Worm (Caenorhabditis elegans): Measurements from ENCODE around the gene M01D1.12.
"Not testable (repeated sequence)": the region's sequence is repeated elsewhere in the genome, so short reads cannot be mapped to it uniquely, and the experiment has no call there.

Gene M01D1.12

ce11 chrII:1026670-1027069 is at the start of gene M01D1.12:
TSS of gene M01D1.12 (plus strand) at chrII:1026970.
- no peak for TF ChIP-seq T22C8.4 (GFP tag; IDR thresholded peaks at IDR 0.05)
- TF ChIP-seq ztf-29 (GFP tag; IDR thresholded peaks at IDR 0.05) = no peak
- TF ChIP-seq med-1 (GFP tag; optimal IDR thresholded peaks at IDR 0.05; ENCODE audit: insufficient read depth) = no peak
- no peak for TF ChIP-seq klf-2 (GFP tag; conservative IDR thresholded peaks at IDR 0.05)
- TF ChIP-seq flt-1 (GFP tag; IDR thresholded peaks at IDR 0.05) = no peak
- no peak for TF ChIP-seq cog-1 (tag; optimal IDR thresholded peaks at IDR 0.05)
- no peak for TF ChIP-seq tab-1 (GFP tag; IDR thresholded peaks at IDR 0.05)
- no peak for TF ChIP-seq ref-1 (GFP tag; conservative IDR thresholded peaks at IDR 0.05)
- no peak for TF ChIP-seq ztf-23 (GFP tag; IDR thresholded peaks at IDR 0.05)

ce11 chrII:979135-979534 is 47.6 kb upstream of the M01D1.12 start, which contains the start of the genes fbxc-17 and fbxc-15:
TSS of gene fbxc-17 (minus strand) at chrII:979235.
TSS of gene fbxc-15 (plus strand) at chrII:979423.
- no peak for TF ChIP-seq tab-1 (GFP tag; IDR thresholded peaks at IDR 0.05)
- TF ChIP-seq T22C8.4 (GFP tag; IDR thresholded peaks at IDR 0.05) = no peak
- TF ChIP-seq cog-1 (tag; optimal IDR thresholded peaks at IDR 0.05) = no peak
- no peak for TF ChIP-seq med-1 (GFP tag; optimal IDR thresholded peaks at IDR 0.05; ENCODE audit: insufficient read depth)
- TF ChIP-seq ztf-23 (GFP tag; IDR thresholded peaks at IDR 0.05) = no peak
- no peak for TF ChIP-seq klf-2 (GFP tag; conservative IDR thresholded peaks at IDR 0.05)
- TF ChIP-seq ztf-29 (GFP tag; IDR thresholded peaks at IDR 0.05) = no peak
- no peak for TF ChIP-seq flt-1 (GFP tag; IDR thresholded peaks at IDR 0.05)
- TF ChIP-seq ref-1 (GFP tag; conservative IDR thresholded peaks at IDR 0.05) = no peak

ce11 chrII:982842-983241 is 43.9 kb upstream of the M01D1.12 start, which contains the start of gene srh-274:
TSS of gene srh-274 (plus strand) at chrII:983142.
- TF ChIP-seq ref-1 (GFP tag; conservative IDR thresholded peaks at IDR 0.05) = no peak
- no peak for TF ChIP-seq cog-1 (tag; optimal IDR thresholded peaks at IDR 0.05)
- no peak for TF ChIP-seq ztf-23 (GFP tag; IDR thresholded peaks at IDR 0.05)
- no peak for TF ChIP-seq T22C8.4 (GFP tag; IDR thresholded peaks at IDR 0.05)
- TF ChIP-seq flt-1 (GFP tag; IDR thresholded peaks at IDR 0.05) = no peak
- TF ChIP-seq ztf-29 (GFP tag; IDR thresholded peaks at IDR 0.05) = no peak
- no peak for TF ChIP-seq tab-1 (GFP tag; IDR thresholded peaks at IDR 0.05)
- TF ChIP-seq med-1 (GFP tag; optimal IDR thresholded peaks at IDR 0.05; ENCODE audit: insufficient read depth) = no peak
- no peak for TF ChIP-seq klf-2 (GFP tag; conservative IDR thresholded peaks at IDR 0.05)

ce11 chrII:985703-986102 is 41.1 kb upstream of the M01D1.12 start, which contains the start of gene fbxc-40:
TSS of gene fbxc-40 (plus strand) at chrII:986003.
- TF ChIP-seq ztf-29 (GFP tag; IDR thresholded peaks at IDR 0.05); ref-1 (GFP tag; conservative IDR thresholded peaks at IDR 0.05); klf-2 (GFP tag; conservative IDR thresholded peaks at IDR 0.05): not testable (repeated sequence)

ce11 chrII:988437-988836 is 38.3 kb upstream of the M01D1.12 start, which contains the start of gene fbxc-39:
TSS of gene fbxc-39 (plus strand) at chrII:988737.
- TF ChIP-seq T22C8.4 (GFP tag; IDR thresholded peaks at IDR 0.05) (no peak), cog-1 (tag; optimal IDR thresholded peaks at IDR 0.05) (no peak), ztf-23 (GFP tag; IDR thresholded peaks at IDR 0.05) (no peak), klf-2 (GFP tag; conservative IDR thresholded peaks at IDR 0.05) (no peak), med-1 (GFP tag; optimal IDR thresholded peaks at IDR 0.05; ENCODE audit: insufficient read depth) (no peak), ztf-29 (GFP tag; IDR thresholded peaks at IDR 0.05) (no peak), ref-1 (GFP tag; conservative IDR thresholded peaks at IDR 0.05) (no peak), tab-1 (GFP tag; IDR thresholded peaks at IDR 0.05) (no peak), flt-1 (GFP tag; IDR thresholded peaks at IDR 0.05) (no peak)

- no peak for TF ChIP-seq T22C8.4 (GFP tag; IDR thresholded peaks at IDR 0.05)
- no peak for TF ChIP-seq ref-1 (GFP tag; conservative IDR thresholded peaks at IDR 0.05)
- no peak for TF ChIP-seq tab-1 (GFP tag; IDR thresholded peaks at IDR 0.05)
Measured at ce11 chrII:991300-991699, 35.5 kb upstream of the M01D1.12 start, which contains the start of gene fbxc-42. TSS of gene fbxc-42 (plus strand) at chrII:991600.

ce11 chrII:994231-994630 is 32.5 kb upstream of the M01D1.12 start, which contains the start of gene F45D11.7:
TSS of gene F45D11.7 (plus strand) at chrII:994531.
- TF ChIP-seq ztf-23 (GFP tag; IDR thresholded peaks at IDR 0.05); med-1 (GFP tag; optimal IDR thresholded peaks at IDR 0.05; ENCODE audit: insufficient read depth); ztf-29 (GFP tag; IDR thresholded peaks at IDR 0.05): not testable (repeated sequence)

ce11 chrII:996112-996511 is 30.7 kb upstream of the M01D1.12 start, which contains the start of gene F45D11.11:
TSS of gene F45D11.11 (minus strand) at chrII:996212.
- not testable (repeated sequence) for TF ChIP-seq flt-1, ztf-23, T22C8.4 (GFP tag; IDR thresholded peaks at IDR 0.05)

- TF ChIP-seq tab-1 (GFP tag; IDR thresholded peaks at IDR 0.05) = no peak
Measured at ce11 chrII:999493-999892, 27.3 kb upstream of the M01D1.12 start, which contains the start of gene fbxb-29. TSS of gene fbxb-29 (minus strand) at chrII:999593.

ce11 chrII:1001351-1001750 is 25.4 kb upstream of the M01D1.12 start, which contains the start of the genes fbxb-30 and F45D11.5:
TSS of gene fbxb-30 (minus strand) at chrII:1001451.
TSS of gene F45D11.5 (plus strand) at chrII:1001702.
- no peak for TF ChIP-seq ztf-23 (GFP tag; IDR thresholded peaks at IDR 0.05)
- TF ChIP-seq tab-1 (GFP tag; IDR thresholded peaks at IDR 0.05) = no peak

- not testable (repeated sequence) for TF ChIP-seq ztf-23 (GFP tag; IDR thresholded peaks at IDR 0.05); ztf-29 (GFP tag; IDR thresholded peaks at IDR 0.05); med-1 (GFP tag; optimal IDR thresholded peaks at IDR 0.05; ENCODE audit: insufficient read depth)
Measured at ce11 chrII:1006375-1006774, 20.4 kb upstream of the M01D1.12 start, which contains the start of gene F45D11.14. TSS of gene F45D11.14 (minus strand) at chrII:1006475.

All from whole organism, midembryonic.